Worm (Caenorhabditis elegans) whole organism, mixed stage, embryonic: ENCODE data around the gene tbx-36.

ENCODE experiments used
- M03D4.4 ChIP-seq: sonication (generic microtip); optimal IDR thresholded peaks from 2 replicates; lab custom pipeline; 2017; ENCODE audit warnings: mild to moderate bottlenecking, missing genetic modification characterization, missing compliant biosample characterization
- bed-3 ChIP-seq: fragments of 200-800 bp; sonication (Bioruptor generic); optimal IDR thresholded peaks from 3 replicates; lab custom pipeline; 2018; ENCODE audit warnings: mild to moderate bottlenecking, missing genetic modification characterization, moderate library complexity, missing compliant biosample characterization
- blmp-1 ChIP-seq: fragments of 150-350 bp; optimal IDR thresholded peaks from 2 replicates; lab custom pipeline; 2014; ENCODE audit warnings: missing biosample characterization, missing genetic modification characterization
- ceh-39 ChIP-seq: fragments of 150-350 bp; optimal IDR thresholded peaks from 2 replicates; lab custom pipeline; 2014; ENCODE audit warnings: missing biosample characterization, missing genetic modification characterization
- ceh-43 ChIP-seq: fragments of 200-800 bp; sonication (Bioruptor generic); optimal IDR thresholded peaks from 2 replicates; lab custom pipeline; 2018; ENCODE audit warnings: mild to moderate bottlenecking, missing genetic modification characterization, moderate library complexity, missing compliant biosample characterization
- ceh-83 ChIP-seq: fragments of 200-800 bp; sonication (Bioruptor generic); optimal IDR thresholded peaks from 2 replicates; lab custom pipeline; 2018; ENCODE audit warnings: mild to moderate bottlenecking, missing genetic modification characterization, missing compliant biosample characterization
- cnd-1 ChIP-seq: fragments of 200-800 bp; sonication (Bioruptor generic); optimal IDR thresholded peaks from 2 replicates; lab custom pipeline; 2018; ENCODE audit warnings: mild to moderate bottlenecking, missing genetic modification characterization, missing compliant biosample characterization
- drap-1 ChIP-seq: fragments of 200-800 bp; sonication (Bioruptor generic); optimal IDR thresholded peaks from 3 replicates; lab custom pipeline; 2018; ENCODE audit warnings: mild to moderate bottlenecking, missing genetic modification characterization, missing compliant biosample characterization
- elt-1 ChIP-seq: sonication (generic microtip); optimal IDR thresholded peaks from 2 replicates; lab custom pipeline; 2017; ENCODE audit warnings: missing genetic modification characterization, mild to moderate bottlenecking, missing compliant biosample characterization, antibody characterized with exemption, moderate library complexity, borderline replicate concordance; ENCODE audit not compliant: insufficient read depth
- flh-1 ChIP-seq: fragments of 200-800 bp; sonication (Bioruptor generic); optimal IDR thresholded peaks from 2 replicates; lab custom pipeline; 2018; ENCODE audit warnings: mild to moderate bottlenecking, missing genetic modification characterization, moderate library complexity, missing compliant biosample characterization
- ham-2 ChIP-seq: fragments of 200-800 bp; sonication (Bioruptor generic); optimal IDR thresholded peaks from 2 replicates; lab custom pipeline; 2018; ENCODE audit warnings: mild to moderate bottlenecking, missing genetic modification characterization, missing compliant biosample characterization
- hlh-1 ChIP-seq: fragments of 150-350 bp; optimal IDR thresholded peaks from 2 replicates; lab custom pipeline; 2014; ENCODE audit warnings: missing biosample characterization, missing genetic modification reagents, missing genetic modification characterization
- lin-13 ChIP-seq: fragments of 150-350 bp; optimal IDR thresholded peaks from 2 replicates; lab custom pipeline; 2014; ENCODE audit warnings: missing biosample characterization, missing genetic modification characterization
- lin-32 ChIP-seq: fragments of 200-800 bp; sonication (Bioruptor generic); optimal IDR thresholded peaks from 2 replicates; lab custom pipeline; 2018; ENCODE audit warnings: mild to moderate bottlenecking, missing genetic modification characterization, missing compliant biosample characterization
- lsy-2 ChIP-seq: fragments of 150-350 bp; optimal IDR thresholded peaks from 2 replicates; lab custom pipeline; 2014; ENCODE audit warnings: missing biosample characterization, missing genetic modification characterization
- mab-5 ChIP-seq: fragments of 150-350 bp; optimal IDR thresholded peaks from 2 replicates; lab custom pipeline; 2014; ENCODE audit warnings: missing biosample characterization, missing genetic modification characterization
- mep-1 ChIP-seq: fragments of 150-350 bp; optimal IDR thresholded peaks from 2 replicates; lab custom pipeline; 2017; ENCODE audit warnings: missing biosample characterization, missing genetic modification reagents, missing genetic modification characterization, inconsistent platforms
- mls-2 ChIP-seq: sonication (generic microtip); optimal IDR thresholded peaks from 2 replicates; lab custom pipeline; 2016; ENCODE audit warnings: mild to moderate bottlenecking, missing genetic modification characterization, moderate library complexity, missing compliant biosample characterization
- nhr-12 ChIP-seq: fragments of 150-350 bp; optimal IDR thresholded peaks from 2 replicates; lab custom pipeline; 2014; ENCODE audit warnings: missing biosample characterization, missing genetic modification characterization
- nhr-2 ChIP-seq: fragments of 150-350 bp; optimal IDR thresholded peaks from 2 replicates; lab custom pipeline; 2014; ENCODE audit warnings: missing biosample characterization, missing genetic modification characterization
- nhr-237 ChIP-seq: fragments of 150-350 bp; optimal IDR thresholded peaks from 2 replicates; lab custom pipeline; 2014; ENCODE audit warnings: missing biosample characterization, missing genetic modification characterization
- nhr-28 ChIP-seq: fragments of 150-350 bp; optimal IDR thresholded peaks from 2 replicates; lab custom pipeline; 2014; ENCODE audit warnings: missing biosample characterization, missing genetic modification characterization
- nhr-76 ChIP-seq: sonication (generic microtip); optimal IDR thresholded peaks from 2 replicates; lab custom pipeline; 2017; ENCODE audit warnings: missing biosample characterization, missing genetic modification characterization
- pha-4 ChIP-seq: fragments of 150-350 bp; optimal IDR thresholded peaks from 2 replicates; lab custom pipeline; 2018; ENCODE audit warnings: missing biosample characterization, missing genetic modification reagents, missing genetic modification characterization
- sptf-1 ChIP-seq: sonication (generic microtip); optimal IDR thresholded peaks from 2 replicates; lab custom pipeline; 2017; ENCODE audit warnings: mild to moderate bottlenecking, missing genetic modification characterization, moderate library complexity, missing compliant biosample characterization
- unc-120 ChIP-seq: sonication (generic microtip); optimal IDR thresholded peaks from 2 replicates; lab custom pipeline; 2017; ENCODE audit warnings: missing genetic modification characterization, missing compliant biosample characterization; ENCODE audit not compliant: poor library complexity, severe bottlenecking
- unc-62 ChIP-seq: fragments of 150-350 bp; optimal IDR thresholded peaks from 2 replicates; lab custom pipeline; 2014; ENCODE audit warnings: missing biosample characterization, missing genetic modification reagents, missing genetic modification characterization
- ztf-11 ChIP-seq: fragments of 150-350 bp; optimal IDR thresholded peaks from 2 replicates; lab custom pipeline; 2014; ENCODE audit warnings: missing biosample characterization, missing genetic modification characterization

The tbx-36 gene

DNA sequence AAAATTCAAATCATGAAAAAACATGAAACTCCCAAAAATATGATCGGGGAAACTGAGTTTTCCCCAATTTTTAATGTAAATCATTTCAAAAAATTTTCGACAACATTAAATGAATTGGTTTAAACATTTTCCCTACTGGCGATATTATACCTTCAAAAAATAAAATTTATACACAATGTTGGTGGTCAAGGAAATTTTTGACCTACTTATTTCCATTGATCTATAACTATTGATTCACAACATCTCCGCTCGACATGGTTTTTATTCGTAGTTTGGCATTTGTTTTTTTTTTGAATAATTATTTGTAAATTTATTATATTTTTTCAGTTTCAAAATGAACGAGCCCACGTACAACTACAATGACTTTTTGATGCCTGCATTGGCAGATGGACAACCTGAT is at the start of gene tbx-36:
Gene tbx-36 (plus strand): TSS at position 301 of the 400 bp plus-strand sequence.
- no peak for TF ChIP-seq ham-2
- no peak for TF ChIP-seq unc-62
- no peak for TF ChIP-seq M03D4.4 (tag; lab: Kevin White, UChicago)
- no peak for TF ChIP-seq mls-2

DNA sequence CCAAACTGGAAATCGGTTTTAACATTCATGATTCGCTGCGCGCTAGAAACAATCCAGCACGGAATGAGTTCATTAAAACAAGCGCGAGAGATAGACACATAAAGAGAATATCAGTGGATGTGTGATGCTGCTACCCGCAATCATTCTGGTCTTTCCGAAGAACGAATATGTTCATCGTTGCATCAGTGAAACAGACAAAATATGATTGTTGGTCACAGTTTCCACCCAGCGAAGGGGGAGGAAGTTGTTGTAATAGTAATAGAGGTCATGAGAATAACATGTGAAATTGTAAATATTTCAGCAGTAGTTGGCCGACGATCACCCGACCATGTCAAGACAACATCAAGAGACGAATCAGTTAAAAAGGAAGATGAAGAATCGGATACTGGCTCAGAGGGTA is 49.2 kb upstream of the tbx-36 start:
- TF ChIP-seq nhr-28 (tag; lab: Kevin White, UChicago) = no peak
- TF ChIP-seq drap-1 (GFP tag; lab: Kevin White, UChicago) = no peak
- no peak for TF ChIP-seq M03D4.4 (tag; lab: Kevin White, UChicago)
- TF ChIP-seq nhr-12 = no peak
- TF ChIP-seq unc-120 (tag; lab: Kevin White, UChicago) = no peak
- TF ChIP-seq nhr-76 (tag; lab: Kevin White, UChicago) = no peak
- TF ChIP-seq unc-62 = no peak
- TF ChIP-seq lin-13 = no peak
- no peak for TF ChIP-seq cnd-1 (tag; lab: Kevin White, UChicago)
- no peak for TF ChIP-seq ztf-11 (tag; lab: Kevin White, UChicago)
- TF ChIP-seq blmp-1 (tag; lab: Kevin White, UChicago) = no peak
- no peak for TF ChIP-seq nhr-2
- TF ChIP-seq lin-32 (GFP tag; lab: Kevin White, UChicago) = no peak
- TF ChIP-seq hlh-1 (tag; lab: Kevin White, UChicago) = no peak
- no peak for TF ChIP-seq elt-1 (tag; lab: Kevin White, UChicago)
- TF ChIP-seq lsy-2 (tag; lab: Kevin White, UChicago) = no peak
- TF ChIP-seq, all 35 proteins: peak for 0

DNA sequence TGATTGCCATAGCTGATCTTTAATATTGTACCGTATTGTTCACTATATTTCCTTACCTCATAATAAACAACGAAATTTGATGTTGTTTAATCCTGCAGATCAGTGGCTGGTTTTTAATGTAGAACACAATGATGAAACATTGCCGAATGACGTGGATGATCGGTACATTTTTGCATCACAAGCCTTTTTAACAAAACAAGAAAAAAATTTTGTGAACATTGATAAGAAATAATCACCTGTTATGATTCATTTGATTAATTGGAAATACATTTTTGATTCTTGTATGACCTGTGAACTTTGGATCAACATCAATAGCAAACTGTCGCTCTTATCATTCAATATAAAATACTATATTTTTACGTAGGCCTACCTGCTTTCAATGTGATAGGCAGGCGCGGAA is 47.5 kb upstream of the tbx-36 start:
- no peak for TF ChIP-seq ceh-39 (tag; lab: Kevin White, UChicago)
- no peak for TF ChIP-seq hlh-1 (tag; lab: Kevin White, UChicago)
- TF ChIP-seq mab-5 = no peak
- TF ChIP-seq unc-120 (tag; lab: Kevin White, UChicago) = no peak
- TF ChIP-seq ceh-83 (GFP tag; lab: Kevin White, UChicago) = no peak
- TF ChIP-seq nhr-76 (tag; lab: Kevin White, UChicago) = no peak
- no peak for TF ChIP-seq sptf-1 (tag; lab: Kevin White, UChicago)
- no peak for TF ChIP-seq nhr-28 (tag; lab: Kevin White, UChicago)
- TF ChIP-seq mep-1 = no peak
- no peak for TF ChIP-seq ztf-11 (tag; lab: Kevin White, UChicago)

DNA sequence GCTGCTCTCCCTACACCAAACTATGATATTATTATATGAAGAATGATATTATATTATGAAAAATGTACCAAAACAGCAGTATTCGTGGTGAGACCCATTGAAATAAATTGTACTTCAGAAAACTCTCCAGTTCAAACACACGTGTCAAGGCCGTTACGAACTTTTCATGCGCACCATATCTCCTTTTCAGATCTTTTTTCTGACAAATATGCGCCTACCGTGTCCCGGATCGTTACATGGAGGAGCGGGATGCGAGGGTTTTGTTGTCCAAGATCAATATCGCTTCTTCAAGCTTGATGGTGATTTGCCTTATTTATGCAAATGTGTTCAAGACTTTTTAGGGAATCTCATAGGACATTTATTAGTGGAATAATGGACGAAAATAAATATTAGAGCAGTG is 46.7 kb upstream of the tbx-36 start:
- no peak for TF ChIP-seq nhr-2
- peak; percentile 5 for TF ChIP-seq elt-1 (tag; lab: Kevin White, UChicago)

DNA sequence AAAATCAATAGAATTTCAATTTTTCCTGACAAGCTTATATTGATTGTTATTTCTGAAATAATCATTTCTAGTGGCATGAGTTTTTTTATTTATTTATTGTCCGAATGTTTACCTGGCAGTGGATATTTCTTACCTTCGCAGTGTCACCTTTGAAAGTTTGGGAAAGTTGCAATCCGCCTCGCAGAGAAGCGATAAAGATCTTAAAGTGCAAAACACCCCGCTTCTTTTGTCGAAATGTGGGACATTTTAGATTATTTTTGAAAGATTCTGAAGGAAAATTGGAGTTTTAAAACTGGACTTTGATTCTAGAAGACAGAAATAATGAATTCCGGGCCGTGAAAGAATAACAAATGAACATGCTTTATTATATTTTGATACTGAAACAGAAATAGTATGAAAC is 41.6 kb upstream of the tbx-36 start:
- TF ChIP-seq sptf-1 (tag; lab: Kevin White, UChicago) = no peak
- TF ChIP-seq elt-1 (tag; lab: Kevin White, UChicago) = no peak
- TF ChIP-seq ceh-39 (tag; lab: Kevin White, UChicago) = no peak
- no peak for TF ChIP-seq flh-1 (GFP tag; lab: Kevin White, UChicago)
- no peak for TF ChIP-seq cnd-1 (tag; lab: Kevin White, UChicago)
- no peak for TF ChIP-seq nhr-76 (tag; lab: Kevin White, UChicago)
- no peak for TF ChIP-seq ham-2
- no peak for TF ChIP-seq M03D4.4 (tag; lab: Kevin White, UChicago)
- TF ChIP-seq drap-1 (GFP tag; lab: Kevin White, UChicago) = no peak
- no peak for TF ChIP-seq ceh-43 (GFP tag; lab: Kevin White, UChicago)
- TF ChIP-seq ceh-83 (GFP tag; lab: Kevin White, UChicago) = no peak
- no peak for TF ChIP-seq nhr-237 (tag; lab: Kevin White, UChicago)
- TF ChIP-seq lsy-2 (tag; lab: Kevin White, UChicago) = no peak
- TF ChIP-seq mep-1 = no peak
- no peak for TF ChIP-seq mls-2
- TF ChIP-seq nhr-2 = no peak

DNA sequence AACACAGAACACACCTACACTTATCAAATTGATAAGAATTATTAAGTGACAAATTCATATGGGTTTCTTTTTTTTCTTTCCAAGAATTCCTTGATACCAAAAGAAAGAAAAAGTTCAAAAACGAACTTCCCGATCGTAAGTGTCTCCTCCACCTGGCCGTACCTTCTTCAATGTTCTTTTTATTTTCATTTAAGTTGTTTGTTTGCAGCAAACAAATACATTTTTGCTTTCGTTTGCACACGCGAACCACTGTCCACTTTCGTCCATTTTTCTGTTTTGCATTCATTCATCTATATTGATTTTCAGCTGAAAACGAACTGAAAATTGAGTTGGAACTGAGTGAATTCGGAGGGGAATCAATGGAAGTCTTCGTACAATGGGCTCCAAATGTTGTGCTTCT is 38.6 kb upstream of the tbx-36 start, which contains the start of gene VZK822L.2:
Gene VZK822L.2 (plus strand): TSS at position 301 of the 400 bp plus-strand sequence.
- TF ChIP-seq bed-3 (GFP tag; lab: Kevin White, UChicago) (no peak), lin-32 (GFP tag; lab: Kevin White, UChicago) (no peak), hlh-1 (tag; lab: Kevin White, UChicago) (no peak), pha-4 (no peak)
